Fruit fly (Drosophila melanogaster): ENCODE data around the gene clumsy.

DNA sequence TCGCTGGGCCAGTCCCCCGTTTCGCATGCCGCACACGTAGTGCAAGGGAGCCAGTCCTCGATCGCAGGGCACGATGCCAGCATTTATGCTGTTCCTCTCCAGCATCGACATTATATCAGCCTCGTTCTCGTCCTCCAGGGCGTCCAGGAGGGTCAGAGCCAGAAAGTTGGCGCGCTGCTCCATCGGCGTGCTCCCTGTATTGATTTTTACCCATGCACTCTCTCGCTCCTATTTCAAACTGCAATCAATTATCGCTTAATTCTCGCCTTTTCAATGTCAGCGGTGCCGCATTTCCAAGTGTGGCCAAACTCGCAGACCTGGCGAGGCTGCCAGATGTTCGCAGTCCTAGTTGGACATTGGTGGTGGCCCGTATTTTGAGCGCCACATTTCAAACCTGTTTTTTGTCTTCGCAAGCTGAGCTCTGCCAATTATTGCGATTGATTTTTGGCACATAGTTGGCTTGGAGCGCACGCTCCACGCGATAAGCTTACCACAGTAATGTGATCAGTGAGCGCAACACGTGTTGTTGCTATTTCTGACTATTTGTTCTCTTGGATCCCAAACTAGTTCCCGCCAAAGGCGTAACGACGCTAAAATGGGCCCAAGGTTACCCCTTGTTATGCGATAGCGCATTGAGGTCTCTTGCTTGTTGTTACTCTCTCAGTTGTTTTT lies 12.1 kb downstream of the clumsy start, which contains the start of gene CG8679:
- no peak for TF ChIP-seq Dif (GFP tag; optimal IDR thresholded peaks at IDR 0.05; ENCODE audit: partially characterized antibody)
- no peak for TF ChIP-seq usp (GFP tag; optimal IDR thresholded peaks at IDR 0.05)
- TF ChIP-seq h (GFP tag; optimal IDR thresholded peaks at IDR 0.05): no peak
- no peak for TF ChIP-seq pan (optimal IDR thresholded peaks at IDR 0.05)
- no peak for TF ChIP-seq Hr83 (GFP tag; optimal IDR thresholded peaks at IDR 0.05; ENCODE audit: poor library complexity, severe bottlenecking)
- TF ChIP-seq lola (GFP tag; optimal IDR thresholded peaks at IDR 0.05): no peak
- TF ChIP-seq Abd-B (GFP tag; optimal IDR thresholded peaks at IDR 0.05): no peak
- TF ChIP-seq Sp1 (GFP tag; optimal IDR thresholded peaks at IDR 0.05): no peak
- no peak for TF ChIP-seq OdsH (GFP tag; optimal IDR thresholded peaks at IDR 0.05)
- no peak for TF ChIP-seq psq (GFP tag; optimal IDR thresholded peaks at IDR 0.05)
- no peak for TF ChIP-seq dmrt93B (GFP tag; optimal IDR thresholded peaks at IDR 0.05)
- no peak for TF ChIP-seq Jra (GFP tag; optimal IDR thresholded peaks at IDR 0.05)

Data from whole organism, wandering third instar larva.